Fruit fly (Drosophila melanogaster): ENCODE measurements around the gene CG13293.

CG13293 gene

DNA sequence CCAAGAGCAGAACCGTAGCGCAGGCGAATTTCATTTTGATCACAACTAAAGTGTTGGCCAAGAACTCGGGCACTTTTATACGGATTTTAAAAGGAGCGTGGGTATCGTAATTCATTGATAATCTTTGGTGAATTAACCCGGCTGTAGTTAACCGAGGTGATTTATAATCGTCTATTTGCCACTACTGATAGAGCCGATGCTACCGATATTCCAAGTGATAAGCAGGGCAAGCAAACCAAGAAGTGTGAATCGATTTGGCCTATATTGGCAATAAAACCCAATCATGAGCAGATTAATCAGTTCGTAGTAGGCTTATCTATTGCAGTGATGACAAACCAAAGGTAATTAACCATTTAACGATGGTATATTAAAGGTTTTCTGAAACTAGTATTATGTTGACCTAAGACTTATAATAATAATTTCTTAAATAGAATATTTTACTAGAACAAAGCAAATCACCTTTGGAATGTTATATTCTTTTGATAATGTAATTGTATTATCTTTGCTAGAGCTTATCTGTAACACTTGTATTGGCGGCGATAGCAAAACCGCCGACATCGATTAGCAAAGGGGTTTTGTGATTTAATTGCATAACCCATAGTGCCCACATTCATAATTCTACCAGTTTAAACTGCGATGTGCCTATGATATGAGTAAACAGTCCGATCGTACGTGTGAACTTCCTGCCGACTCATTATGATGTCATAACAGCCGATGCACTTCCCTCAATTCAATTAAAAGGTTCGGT lies 19.6 kb upstream of the CG13293 start, which contains the start of gene CG10472:
Gene CG10472 (minus strand): TSS at position 51 of the 748 bp plus-strand sequence.
- TF ChIP-seq Snoo (tag; optimal IDR thresholded peaks at IDR 0.05), result no peak
- TF ChIP-seq CG34367 (tag; optimal IDR thresholded peaks at IDR 0.05), result no peak
- no peak for TF ChIP-seq CG32121 (GFP tag; IDR thresholded peaks at IDR 0.05)
- no peak for TF ChIP-seq CG15710 (tag; optimal IDR thresholded peaks at IDR 0.05)
- TF ChIP-seq rn (GFP tag; IDR thresholded peaks at IDR 0.05), result no peak
- no peak for TF ChIP-seq CG8301 (tag; optimal IDR thresholded peaks at IDR 0.05)
- no peak for TF ChIP-seq CG17806 (tag; optimal IDR thresholded peaks at IDR 0.05)
- no peak for TF ChIP-seq Pif1A (GFP tag; optimal IDR thresholded peaks at IDR 0.05)
- no peak for TF ChIP-seq CG10348 (GFP tag; IDR thresholded peaks at IDR 0.05)
- no peak for TF ChIP-seq CG12605 (GFP tag; IDR thresholded peaks at IDR 0.05)
- TF ChIP-seq Ets98B (GFP tag; IDR thresholded peaks at IDR 0.05), result no peak
- TF ChIP-seq CG4496 (GFP tag; IDR thresholded peaks at IDR 0.05), result no peak
- TF ChIP-seq gl (tag; optimal IDR thresholded peaks at IDR 0.05), result no peak
- no peak for TF ChIP-seq EcR (GFP tag; optimal IDR thresholded peaks at IDR 0.05)
- TF ChIP-seq fd96Ca (GFP tag; IDR thresholded peaks at IDR 0.05), result no peak
- no peak for TF ChIP-seq CG8159 (tag; optimal IDR thresholded peaks at IDR 0.05)
- TF ChIP-seq CG14655 (GFP tag; optimal IDR thresholded peaks at IDR 0.05), result no peak
- TF ChIP-seq Pif1B (GFP tag; optimal IDR thresholded peaks at IDR 0.05), result no peak
- no peak for TF ChIP-seq D1 (tag; optimal IDR thresholded peaks at IDR 0.05)

DNA sequence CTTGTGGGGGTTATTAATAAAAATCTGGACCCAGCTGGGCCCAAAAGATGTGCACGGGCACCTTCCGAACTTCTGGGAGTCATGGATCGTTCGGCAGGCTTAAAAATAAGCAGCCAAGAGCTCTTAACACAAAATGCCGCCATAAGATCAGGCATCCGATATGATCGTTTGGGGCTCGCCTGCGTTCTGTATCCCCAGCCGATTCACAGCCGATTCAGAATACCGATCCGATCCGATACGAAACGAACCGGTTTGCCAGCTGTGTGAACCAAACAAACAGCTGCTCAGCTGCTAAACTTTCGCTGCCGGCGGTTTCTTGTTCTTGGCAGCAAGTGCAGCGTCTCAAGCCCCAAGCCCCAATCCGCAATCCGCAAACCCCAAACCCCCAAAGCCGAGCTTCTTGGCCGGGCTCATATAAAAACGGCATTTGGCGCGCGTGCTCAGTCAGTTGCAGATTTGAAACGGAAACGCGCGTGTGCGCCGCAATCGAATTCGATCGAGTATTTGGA lies 16.7 kb upstream of the CG13293 start, which contains the start of gene CG42269:
Gene CG42269 (plus strand): TSS at position 416 of the 509 bp plus-strand sequence.
- no peak for TF ChIP-seq D1 (tag; optimal IDR thresholded peaks at IDR 0.05)
- TF ChIP-seq CG13204 (GFP tag; optimal IDR thresholded peaks at IDR 0.05), result no peak
- no peak for TF ChIP-seq CG8159 (tag; optimal IDR thresholded peaks at IDR 0.05)
- TF ChIP-seq fd96Ca (GFP tag; IDR thresholded peaks at IDR 0.05), result no peak
- TF ChIP-seq gl (tag; optimal IDR thresholded peaks at IDR 0.05), result no peak
- no peak for TF ChIP-seq CG10348 (GFP tag; IDR thresholded peaks at IDR 0.05)
- TF ChIP-seq CG8301 (tag; optimal IDR thresholded peaks at IDR 0.05), result no peak
- no peak for TF ChIP-seq CG34367 (tag; optimal IDR thresholded peaks at IDR 0.05)
- peak; percentile 28 for TF ChIP-seq Snoo (tag; optimal IDR thresholded peaks at IDR 0.05)
- TF ChIP-seq EcR (GFP tag; optimal IDR thresholded peaks at IDR 0.05), result no peak
- no peak for TF ChIP-seq Pif1A (GFP tag; optimal IDR thresholded peaks at IDR 0.05)
- TF ChIP-seq CG4496 (GFP tag; IDR thresholded peaks at IDR 0.05), result peak; percentile 54

DNA sequence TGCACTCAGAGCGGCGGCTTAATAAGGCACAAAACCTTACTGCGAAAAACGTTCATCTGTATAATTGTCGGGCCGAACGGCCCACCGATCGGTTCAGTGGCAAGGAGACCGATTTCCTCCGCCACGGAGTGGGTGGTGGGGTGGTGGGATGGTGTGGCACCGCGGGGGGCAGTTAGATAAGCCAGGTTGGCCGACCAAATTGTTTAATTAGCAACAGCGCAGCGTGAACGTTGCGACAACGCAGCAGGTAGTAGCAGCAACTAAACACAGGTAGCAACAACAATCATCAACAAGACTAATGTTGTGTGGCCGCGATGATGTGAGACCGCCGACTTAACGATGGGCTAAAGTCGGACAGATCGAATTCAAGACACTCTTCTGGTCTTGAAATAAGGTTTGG lies 14.5 kb upstream of the CG13293 start:
- TF ChIP-seq D1 (tag; optimal IDR thresholded peaks at IDR 0.05) (no peak), CG4496 (GFP tag; IDR thresholded peaks at IDR 0.05) (no peak), fd96Ca (GFP tag; IDR thresholded peaks at IDR 0.05) (0 out of 3 replicates have a peak, but pooled peaks have one; percentile 20)

DNA sequence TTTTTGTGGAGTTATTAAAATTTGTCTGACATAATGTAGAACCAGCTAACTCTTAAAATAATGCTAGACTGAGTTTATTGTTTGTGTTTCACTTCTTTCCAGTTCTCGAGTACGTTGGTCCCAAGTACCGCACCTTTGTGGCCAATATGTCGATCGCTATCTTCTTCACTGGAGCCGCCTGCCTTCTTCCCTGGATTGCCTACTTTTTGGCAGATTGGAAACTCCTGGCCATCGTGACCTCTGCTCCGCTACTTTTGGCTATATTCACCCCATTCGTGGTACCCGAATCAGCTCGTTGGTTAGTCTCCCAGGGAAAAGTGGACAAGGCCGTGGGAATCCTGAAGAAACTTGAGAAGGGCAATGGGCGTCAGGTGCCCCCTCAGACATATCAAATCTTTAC lies 12.6 kb upstream of the CG13293 start:
- TF ChIP-seq CG32121 (GFP tag; IDR thresholded peaks at IDR 0.05) (no peak), rn (GFP tag; IDR thresholded peaks at IDR 0.05) (no peak), CG8159 (tag; optimal IDR thresholded peaks at IDR 0.05) (no peak), D1 (tag; optimal IDR thresholded peaks at IDR 0.05) (no peak), fd96Ca (GFP tag; IDR thresholded peaks at IDR 0.05) (no peak), CG12605 (GFP tag; IDR thresholded peaks at IDR 0.05) (no peak), gl (tag; optimal IDR thresholded peaks at IDR 0.05) (no peak), CG17806 (tag; optimal IDR thresholded peaks at IDR 0.05) (no peak), CG10348 (GFP tag; IDR thresholded peaks at IDR 0.05) (no peak), Pif1A (GFP tag; optimal IDR thresholded peaks at IDR 0.05) (no peak), CG13204 (GFP tag; optimal IDR thresholded peaks at IDR 0.05) (no peak), CG14655 (GFP tag; optimal IDR thresholded peaks at IDR 0.05) (no peak), CG34367 (tag; optimal IDR thresholded peaks at IDR 0.05) (no peak), CG4496 (GFP tag; IDR thresholded peaks at IDR 0.05) (no peak), EcR (GFP tag; optimal IDR thresholded peaks at IDR 0.05) (no peak), Pif1B (GFP tag; optimal IDR thresholded peaks at IDR 0.05) (no peak)

DNA sequence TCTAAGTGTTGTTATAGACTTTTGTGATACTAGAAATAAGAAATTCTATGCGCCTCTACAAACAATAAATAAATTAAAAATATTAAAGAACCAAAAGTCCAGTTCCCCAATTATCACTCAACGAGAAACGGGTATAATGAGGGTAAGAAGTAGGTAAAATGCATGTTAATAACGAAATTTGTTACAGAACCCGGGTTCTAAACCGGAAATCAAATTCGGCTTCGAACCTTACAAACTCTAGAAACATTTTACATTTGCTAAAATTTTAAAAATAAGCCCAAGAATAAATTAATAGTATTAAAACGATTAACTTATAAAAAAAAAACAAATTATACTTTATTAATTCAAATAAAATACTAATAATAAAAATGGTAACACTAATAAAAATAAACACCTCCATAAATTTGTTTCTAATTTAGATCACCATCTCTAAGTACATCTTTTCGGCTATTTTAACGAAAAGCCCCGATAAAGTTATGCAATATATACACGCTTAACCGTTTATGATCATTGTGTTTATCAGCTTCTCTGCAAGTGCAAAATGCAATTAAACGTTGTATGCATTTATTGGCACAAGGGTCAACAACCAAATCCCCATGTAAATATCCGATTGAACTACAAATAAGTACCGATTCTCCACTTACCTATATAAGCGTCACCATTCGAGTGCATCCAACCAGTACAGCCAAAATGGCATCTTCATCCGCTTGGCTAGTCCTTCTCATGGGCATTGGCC lies 11.1 kb upstream of the CG13293 start, which contains the start of gene CG6602:
Gene CG6602 (plus strand): TSS at position 686 of the 736 bp plus-strand sequence.
- TF ChIP-seq CG8159 (tag; optimal IDR thresholded peaks at IDR 0.05) (peak; percentile 28), CG4496 (GFP tag; IDR thresholded peaks at IDR 0.05) (peak; percentile 78), Snoo (tag; optimal IDR thresholded peaks at IDR 0.05) (peak; percentile 79), CG32121 (GFP tag; IDR thresholded peaks at IDR 0.05) (no peak), Pif1A (GFP tag; optimal IDR thresholded peaks at IDR 0.05) (no peak), CG15710 (tag; optimal IDR thresholded peaks at IDR 0.05) (peak; percentile 44), CG8301 (tag; optimal IDR thresholded peaks at IDR 0.05) (no peak), CG34367 (tag; optimal IDR thresholded peaks at IDR 0.05) (peak; percentile 41)
